Worm (Caenorhabditis elegans) whole organism, L3 larva: Measurements from ENCODE around the gene F15D4.5.

Experiments used
- R02D3.7 ChIP-seq: fragments of 150-350 bp; optimal IDR thresholded peaks from 2 replicates; lab custom pipeline; 2014; ENCODE audit warnings: missing biosample characterization, missing genetic modification characterization
- aly-2 ChIP-seq: fragments of 150-350 bp; optimal IDR thresholded peaks from 2 replicates; lab custom pipeline; 2014; ENCODE audit warnings: missing biosample characterization, missing genetic modification characterization
- ceh-28 ChIP-seq: fragments of 150-350 bp; optimal IDR thresholded peaks from 2 replicates; lab custom pipeline; 2014; ENCODE audit warnings: missing biosample characterization, missing genetic modification reagents, missing genetic modification characterization
- ceh-9 ChIP-seq: sonication (generic microtip); optimal IDR thresholded peaks from 2 replicates; lab custom pipeline; 2018; ENCODE audit warnings: missing biosample characterization, missing genetic modification characterization
- egl-5 ChIP-seq: fragments of 150-350 bp; optimal IDR thresholded peaks from 2 replicates; lab custom pipeline; 2017; ENCODE audit warnings: missing biosample characterization, missing genetic modification reagents, missing genetic modification characterization, inconsistent platforms
- elt-2 ChIP-seq: sonication (generic microtip); optimal IDR thresholded peaks from 2 replicates; lab custom pipeline; 2016; ENCODE audit warnings: missing genetic modification reagents, mild to moderate bottlenecking, missing genetic modification characterization, missing compliant biosample characterization
- elt-3 ChIP-seq, 3 experiments: fragments of 150-350 bp in 1 of 3; sonication (generic microtip) in 2 of 3; optimal IDR thresholded peaks; 2 replicates in 2 of 3; 4 replicates in 1 of 3; lab custom pipeline; 2014 to 2017; ENCODE audit warnings: missing biosample characterization in 3 of 3, missing genetic modification characterization in 3 of 3
- eor-1 ChIP-seq, 2 experiments: fragments of 150-350 bp; optimal IDR thresholded peaks; 2 replicates each; lab custom pipeline; 2014 to 2018; ENCODE audit warnings: missing biosample characterization in 2 of 2, missing genetic modification characterization in 2 of 2
- fkh-10 ChIP-seq: sonication (generic microtip); optimal IDR thresholded peaks from 2 replicates; lab custom pipeline; 2017; ENCODE audit warnings: missing biosample characterization, missing genetic modification reagents, missing genetic modification characterization
- fos-1 ChIP-seq: fragments of 150-350 bp; optimal IDR thresholded peaks from 2 replicates; lab custom pipeline; 2014; ENCODE audit warnings: missing biosample characterization, missing genetic modification characterization
- hmg-11 ChIP-seq: sonication (generic microtip); optimal IDR thresholded peaks from 2 replicates; lab custom pipeline; 2016; ENCODE audit warnings: missing genetic modification characterization, missing compliant biosample characterization
- jun-1 ChIP-seq: fragments of 150-350 bp; optimal IDR thresholded peaks from 2 replicates; lab custom pipeline; 2014; ENCODE audit warnings: missing biosample characterization, missing genetic modification reagents, missing genetic modification characterization
- lin-15B ChIP-seq: fragments of 150-350 bp; optimal IDR thresholded peaks from 2 replicates; lab custom pipeline; 2014; ENCODE audit warnings: missing biosample characterization, missing genetic modification characterization
- lsy-12 ChIP-seq: sonication (generic microtip); optimal IDR thresholded peaks from 2 replicates; lab custom pipeline; 2016; ENCODE audit warnings: mild to moderate bottlenecking, missing genetic modification characterization, missing compliant biosample characterization
- mdl-1 ChIP-seq: fragments of 150-350 bp; optimal IDR thresholded peaks from 2 replicates; lab custom pipeline; 2014; ENCODE audit warnings: missing biosample characterization, missing genetic modification characterization
- mml-1 ChIP-seq: fragments of 150-350 bp; sonication (generic microtip); optimal IDR thresholded peaks from 3 replicates; lab custom pipeline; 2014; ENCODE audit warnings: missing biosample characterization, missing genetic modification characterization
- nfya-1 ChIP-seq: sonication (generic microtip); optimal IDR thresholded peaks from 2 replicates; lab custom pipeline; 2017; ENCODE audit warnings: missing genetic modification characterization, mild to moderate bottlenecking, missing compliant biosample characterization, antibody characterized with exemption, moderate library complexity; ENCODE audit not compliant: insufficient read depth
- nhr-11 ChIP-seq: fragments of 150-350 bp; optimal IDR thresholded peaks from 2 replicates; lab custom pipeline; 2014; ENCODE audit warnings: missing biosample characterization, missing genetic modification characterization
- nhr-23 ChIP-seq: fragments of 150-350 bp; optimal IDR thresholded peaks from 2 replicates; lab custom pipeline; 2014; ENCODE audit warnings: missing biosample characterization, missing genetic modification reagents, missing genetic modification characterization
- nhr-28 ChIP-seq: fragments of 150-350 bp; optimal IDR thresholded peaks from 2 replicates; lab custom pipeline; 2014; ENCODE audit warnings: missing biosample characterization, missing genetic modification characterization
- nhr-43 ChIP-seq: sonication (generic microtip); optimal IDR thresholded peaks from 2 replicates; lab custom pipeline; 2016; ENCODE audit warnings: mild to moderate bottlenecking, missing genetic modification characterization, missing compliant biosample characterization; ENCODE audit not compliant: poor library complexity, severe bottlenecking
- nhr-67 ChIP-seq: fragments of 150-350 bp; optimal IDR thresholded peaks from 2 replicates; lab custom pipeline; 2014; ENCODE audit warnings: missing biosample characterization, missing genetic modification characterization
- nhr-76 ChIP-seq: fragments of 150-350 bp; sonication (generic microtip); optimal IDR thresholded peaks from 5 replicates; lab custom pipeline; 2014; ENCODE audit warnings: missing biosample characterization, missing genetic modification characterization
- pha-4 ChIP-seq: fragments of 150-350 bp; optimal IDR thresholded peaks from 2 replicates; lab custom pipeline; 2014; ENCODE audit warnings: missing biosample characterization, missing genetic modification reagents, missing genetic modification characterization
- pqm-1 ChIP-seq: fragments of 150-350 bp; optimal IDR thresholded peaks from 2 replicates; lab custom pipeline; 2017; ENCODE audit warnings: missing biosample characterization, missing genetic modification characterization, inconsistent platforms
- skn-1 ChIP-seq: fragments of 150-350 bp; optimal IDR thresholded peaks from 2 replicates; lab custom pipeline; 2014; ENCODE audit warnings: missing biosample characterization, missing genetic modification characterization
- snpc-4 ChIP-seq: fragments of 150-350 bp; optimal IDR thresholded peaks from 2 replicates; lab custom pipeline; 2014; ENCODE audit warnings: missing biosample characterization, missing genetic modification characterization
- unc-62 ChIP-seq: fragments of 150-350 bp; sonication (generic microtip); optimal IDR thresholded peaks from 4 replicates; lab custom pipeline; 2014; ENCODE audit warnings: missing biosample characterization, missing genetic modification reagents, missing genetic modification characterization
- zag-1 ChIP-seq: fragments of 150-350 bp; optimal IDR thresholded peaks from 2 replicates; lab custom pipeline; 2014; ENCODE audit warnings: missing biosample characterization, missing genetic modification characterization
- ztf-4 ChIP-seq: fragments of 150-350 bp; optimal IDR thresholded peaks from 2 replicates; lab custom pipeline; 2014; ENCODE audit warnings: missing biosample characterization, missing genetic modification characterization

F15D4.5 gene

ce11 chrII:13283486-13283885, 38.3 kb downstream of the F15D4.5 start:
- TF ChIP-seq skn-1 (tag; lab: Kevin White, UChicago) (no peak), ceh-28 (tag; lab: Kevin White, UChicago) (no peak), pqm-1 (no peak), nhr-11 (tag; lab: Kevin White, UChicago) (no peak), lsy-12 (tag; lab: Kevin White, UChicago) (no peak), ztf-4 (tag; lab: Kevin White, UChicago) (no peak), lin-15B (tag; lab: Kevin White, UChicago) (no peak), fkh-10 (GFP tag; lab: Kevin White, UChicago) (no peak), mdl-1 (tag; lab: Kevin White, UChicago) (no peak), R02D3.7 (no peak), mml-1 (tag; lab: Kevin White, UChicago) (no peak), hmg-11 (no peak), elt-3 (tag; optimal IDR thresholded peaks at IDR 0.05; lab: Kevin White, UChicago) (no peak), ceh-9 (tag; lab: Kevin White, UChicago) (no peak), egl-5 (no peak), aly-2 (no peak), nhr-28 (no peak), nhr-76 (tag; lab: Kevin White, UChicago) (no peak), snpc-4 (tag; lab: Kevin White, UChicago) (no peak)

ce11 chrII:13284148-13284547, 39.0 kb downstream of the F15D4.5 start:
- TF ChIP-seq hmg-11 (no peak), pha-4 (tag; lab: Kevin White, UChicago) (peak; percentile 73)

ce11 chrII:13285729-13286128, 40.6 kb downstream of the F15D4.5 start, which contains the start of gene ztf-22:
Gene ztf-22 (minus strand): TSS chrII:13285829.
- TF ChIP-seq R02D3.7 = no peak
- no peak for TF ChIP-seq elt-2 (tag; lab: Kevin White, UChicago)

- TF ChIP-seq elt-3 (tag; optimal IDR thresholded peaks at IDR 0.05; lab: Kevin White, UChicago) (no peak), nhr-43 (tag; lab: Kevin White, UChicago) (no peak), ceh-28 (tag; lab: Kevin White, UChicago) (no peak), elt-2 (tag; lab: Kevin White, UChicago) (no peak), eor-1 (tag; optimal IDR thresholded peaks at IDR 0.05; lab: Kevin White, UChicago) (no peak), nhr-11 (tag; lab: Kevin White, UChicago) (no peak), fos-1 (no peak), mml-1 (tag; lab: Kevin White, UChicago) (no peak), nfya-1 (tag; lab: Kevin White, UChicago) (no peak), egl-5 (no peak), nhr-67 (tag; lab: Kevin White, UChicago) (no peak), R02D3.7 (no peak)
Observed at ce11 chrII:13289891-13290290, 44.7 kb downstream of the F15D4.5 start.

- TF ChIP-seq jun-1 (tag; lab: Kevin White, UChicago) (peak; percentile 15), pha-4 (tag; lab: Kevin White, UChicago) (peak; percentile 48), elt-3 (tag; optimal IDR thresholded peaks at IDR 0.05; lab: Kevin White, UChicago) (peak in 1 of 3 experiments; percentile 15), nfya-1 (tag; lab: Kevin White, UChicago) (peak; percentile 22), snpc-4 (tag; lab: Kevin White, UChicago) (peak; percentile 65), lsy-12 (tag; lab: Kevin White, UChicago) (no peak), zag-1 (tag; lab: Kevin White, UChicago) (no peak), unc-62 (peak; percentile 36), nhr-23 (tag; lab: Kevin White, UChicago) (peak; percentile 2)
Observed at ce11 chrII:13290518-13291286, 45.5 kb downstream of the F15D4.5 start.
